Fruit fly (Drosophila melanogaster) whole organism, embryonic: ENCODE results near the gene CG31548.

ENCODE experiments used
- Abd-B ChIP-seq: fragments of 200-800 bp; sonication (Bioruptor generic); optimal IDR thresholded peaks from 2 replicates; lab custom pipeline; 2018; ENCODE audit warnings: missing biosample characterization, mild to moderate bottlenecking, missing genetic modification characterization, moderate library complexity
- Atf-2 ChIP-seq: fragments of 200-800 bp; sonication (Bioruptor generic); optimal IDR thresholded peaks from 2 replicates; lab custom pipeline; 2016; ENCODE audit warnings: missing biosample characterization, missing genetic modification characterization
- CG10565 ChIP-seq: fragments of 200-800 bp; sonication (Bioruptor generic); optimal IDR thresholded peaks from 3 replicates; lab custom pipeline; 2016; ENCODE audit warnings: missing biosample characterization, mild to moderate bottlenecking, missing genetic modification characterization
- CG14014 ChIP-seq: fragments of 200-800 bp; sonication (Bioruptor generic); IDR thresholded peaks from 2 replicates; pipeline ENCODE4 v1.3.6; 2022; ENCODE audit warnings: missing biosample characterization, missing genetic modification characterization
- CG15011 ChIP-seq: fragments of 200-800 bp; sonication (Bioruptor generic); optimal IDR thresholded peaks from 3 replicates; lab custom pipeline; 2018; ENCODE audit warnings: missing biosample characterization, mild to moderate bottlenecking, missing genetic modification characterization
- CG15269 ChIP-seq: fragments of 200-800 bp; sonication (Bioruptor generic); optimal IDR thresholded peaks from 2 replicates; lab custom pipeline; 2018; ENCODE audit warnings: missing biosample characterization, mild to moderate bottlenecking, missing genetic modification characterization, moderate library complexity
- CG18476 ChIP-seq: fragments of 200-800 bp; sonication (Bioruptor generic); optimal IDR thresholded peaks from 2 replicates; lab custom pipeline; 2016; ENCODE audit warnings: missing biosample characterization, mild to moderate bottlenecking, missing genetic modification characterization
- CG31365 ChIP-seq: fragments of 200-800 bp; sonication (Bioruptor generic); optimal IDR thresholded peaks from 2 replicates; lab custom pipeline; 2018; ENCODE audit warnings: missing biosample characterization, mild to moderate bottlenecking, missing genetic modification characterization
- CG32767 ChIP-seq: fragments of 200-800 bp; sonication (Bioruptor generic); IDR thresholded peaks from 2 replicates; pipeline ENCODE4 v1.3.6; 2022; ENCODE audit warnings: missing biosample characterization, missing genetic modification characterization
- CG4707 ChIP-seq: fragments of 200-800 bp; sonication (Bioruptor generic); optimal IDR thresholded peaks from 2 replicates; lab custom pipeline; 2018; ENCODE audit warnings: missing biosample characterization, mild to moderate bottlenecking, missing genetic modification characterization, moderate library complexity
- CG5180 ChIP-seq: fragments of 200-800 bp; sonication (Bioruptor generic); optimal IDR thresholded peaks from 3 replicates; lab custom pipeline; 2017; ENCODE audit warnings: missing biosample characterization, missing genetic modification characterization, mild to moderate bottlenecking, moderate library complexity, missing genetic modification reagents
- CG6683 ChIP-seq: fragments of 200-800 bp; sonication (Bioruptor generic); optimal IDR thresholded peaks from 2 replicates; lab custom pipeline; 2017; ENCODE audit warnings: missing biosample characterization, mild to moderate bottlenecking, missing genetic modification characterization, missing genetic modification reagents
- CG7745 ChIP-seq: fragments of 200-800 bp; sonication (Bioruptor generic); optimal IDR thresholded peaks from 2 replicates; lab custom pipeline; 2018; ENCODE audit warnings: missing biosample characterization, mild to moderate bottlenecking, missing genetic modification characterization, moderate library complexity
- CG7963 ChIP-seq: fragments of 200-800 bp; sonication (Bioruptor generic); IDR thresholded peaks from 3 replicates; pipeline ENCODE4 v1.3.6; 2022; ENCODE audit warnings: missing biosample characterization, missing genetic modification characterization; ENCODE audit not compliant: partially characterized antibody
- CG8281 ChIP-seq: fragments of 200-800 bp; sonication (Bioruptor generic); optimal IDR thresholded peaks from 2 replicates; lab custom pipeline; 2018; ENCODE audit warnings: missing biosample characterization, mild to moderate bottlenecking, missing genetic modification characterization, moderate library complexity
- CG8290 ChIP-seq, 3 experiments: fragments of 200-800 bp; sonication (Bioruptor generic); optimal IDR thresholded peaks; 2 replicates each; lab custom pipeline; 2016 to 2019; ENCODE audit warnings: missing biosample characterization in 3 of 3, missing genetic modification characterization in 3 of 3, mild to moderate bottlenecking in 2 of 3, moderate library complexity in 1 of 3
- CG8359 ChIP-seq: fragments of 200-800 bp; sonication (Bioruptor generic); optimal IDR thresholded peaks from 2 replicates; lab custom pipeline; 2017; ENCODE audit warnings: missing biosample characterization, mild to moderate bottlenecking, missing genetic modification characterization, borderline replicate concordance
- Dbx ChIP-seq: fragments of 200-800 bp; sonication (Bioruptor generic); IDR thresholded peaks from 3 replicates; pipeline ENCODE4 v1.3.6; 2022; ENCODE audit warnings: missing biosample characterization, missing genetic modification characterization
- E2f1 ChIP-seq: fragments of 200-800 bp; sonication (Bioruptor generic); IDR thresholded peaks from 2 replicates; pipeline ENCODE4 v1.3.6; 2022; ENCODE audit warnings: missing biosample characterization, missing genetic modification characterization
- E2f2 ChIP-seq: fragments of 200-800 bp; sonication (Bioruptor generic); IDR thresholded peaks from 2 replicates; pipeline ENCODE4 v1.3.6; 2022; ENCODE audit warnings: missing biosample characterization, missing genetic modification characterization
- Ets65A ChIP-seq: fragments of 200-800 bp; sonication (Bioruptor generic); peaks from one replicate; lab custom pipeline; 2016; ENCODE audit warnings: missing biosample characterization, missing genetic modification characterization
- Gsc ChIP-seq: fragments of 200-800 bp; sonication (Bioruptor generic); IDR thresholded peaks from 2 replicates; pipeline ENCODE4 v1.3.6; 2022; ENCODE audit warnings: missing biosample characterization, missing genetic modification characterization
- HLH4C ChIP-seq: fragments of 200-800 bp; sonication (Bioruptor generic); IDR thresholded peaks from 3 replicates; pipeline ENCODE4 v1.3.6; 2022; ENCODE audit warnings: missing biosample characterization, missing genetic modification characterization; ENCODE audit not compliant: partially characterized antibody
- Hsf ChIP-seq: fragments of 200-800 bp; sonication (Bioruptor generic); optimal IDR thresholded peaks from 3 replicates; lab custom pipeline; 2016; ENCODE audit warnings: missing biosample characterization, missing genetic modification characterization
- Meics ChIP-seq: fragments of 200-800 bp; sonication (Bioruptor generic); optimal IDR thresholded peaks from 2 replicates; lab custom pipeline; 2017; ENCODE audit warnings: missing biosample characterization, mild to moderate bottlenecking, missing genetic modification characterization
- Nf-YB ChIP-seq: fragments of 200-800 bp; sonication (Bioruptor generic); optimal IDR thresholded peaks from 3 replicates; lab custom pipeline; 2019; ENCODE audit warnings: missing biosample characterization, mild to moderate bottlenecking, missing genetic modification characterization, moderate library complexity
- Rx ChIP-seq: fragments of 200-800 bp; sonication (Bioruptor generic); IDR thresholded peaks from 2 replicates; pipeline ENCODE4 v1.3.6; 2022; ENCODE audit warnings: missing biosample characterization, missing genetic modification characterization
- Scr ChIP-seq: fragments of 200-800 bp; sonication (Bioruptor generic); IDR thresholded peaks from 2 replicates; pipeline ENCODE4 v1.3.6; 2022; ENCODE audit warnings: missing biosample characterization, missing genetic modification characterization; ENCODE audit not compliant: partially characterized antibody
- al ChIP-seq: fragments of 200-800 bp; sonication (Bioruptor generic); IDR thresholded peaks from 2 replicates; pipeline ENCODE4 v1.3.6; 2022; ENCODE audit warnings: missing biosample characterization, missing genetic modification characterization
- az2 ChIP-seq: fragments of 200-800 bp; sonication (Bioruptor generic); optimal IDR thresholded peaks from 3 replicates; lab custom pipeline; 2016; ENCODE audit warnings: missing biosample characterization, missing genetic modification characterization
- bab2 ChIP-seq: fragments of 200-800 bp; sonication (Bioruptor generic); optimal IDR thresholded peaks from 2 replicates; lab custom pipeline; 2016; ENCODE audit warnings: missing biosample characterization, missing genetic modification characterization
- bbx ChIP-seq: fragments of 200-800 bp; sonication (Bioruptor generic); IDR thresholded peaks from 2 replicates; pipeline ENCODE4 v1.3.6; 2022; ENCODE audit warnings: missing biosample characterization, missing genetic modification characterization; ENCODE audit not compliant: partially characterized antibody
- bcd ChIP-seq: fragments of 200-800 bp; sonication (Bioruptor generic); optimal IDR thresholded peaks from 2 replicates; lab custom pipeline; 2017; ENCODE audit warnings: missing biosample characterization, mild to moderate bottlenecking, missing genetic modification characterization
- br ChIP-seq: fragments of >200 bp; optimal IDR thresholded peaks from 2 replicates; lab custom pipeline; 2017
- btn ChIP-seq: fragments of 200-800 bp; sonication (Bioruptor generic); optimal IDR thresholded peaks from 2 replicates; lab custom pipeline; 2016; ENCODE audit warnings: missing biosample characterization, missing genetic modification characterization
- cad ChIP-seq: fragments of >200 bp; optimal IDR thresholded peaks from 2 replicates; lab custom pipeline; 2017; ENCODE audit warnings: missing biosample characterization, missing genetic modification characterization
- chinmo ChIP-seq: fragments of 200-800 bp; sonication (Bioruptor generic); IDR thresholded peaks from 4 replicates; pipeline ENCODE4 v1.3.6; 2022; ENCODE audit warnings: missing biosample characterization, missing genetic modification characterization; ENCODE audit not compliant: partially characterized antibody
- corto ChIP-seq: fragments of 200-800 bp; sonication (Bioruptor generic); optimal IDR thresholded peaks from 2 replicates; lab custom pipeline; 2016; ENCODE audit warnings: missing biosample characterization, mild to moderate bottlenecking, missing genetic modification characterization, moderate library complexity
- dati ChIP-seq: fragments of 200-800 bp; sonication (Bioruptor generic); IDR thresholded peaks from 2 replicates; pipeline ENCODE4 v1.3.6; 2022; ENCODE audit warnings: missing biosample characterization, missing genetic modification characterization
- disco-r ChIP-seq: fragments of 200-800 bp; sonication (Bioruptor generic); optimal IDR thresholded peaks from 2 replicates; lab custom pipeline; 2016; ENCODE audit warnings: missing biosample characterization, missing genetic modification characterization
- fd3F ChIP-seq: fragments of 200-800 bp; sonication (Bioruptor generic); optimal IDR thresholded peaks from 2 replicates; lab custom pipeline; 2018; ENCODE audit warnings: missing biosample characterization, mild to moderate bottlenecking, missing genetic modification characterization, moderate library complexity
- kay ChIP-seq: fragments of 200-800 bp; sonication (Bioruptor generic); optimal IDR thresholded peaks from 2 replicates; lab custom pipeline; 2016; ENCODE audit warnings: missing biosample characterization, missing genetic modification characterization
- lbe ChIP-seq: fragments of 200-800 bp; sonication (Bioruptor generic); optimal IDR thresholded peaks from 2 replicates; lab custom pipeline; 2016; ENCODE audit warnings: missing biosample characterization, mild to moderate bottlenecking, missing genetic modification characterization
- slbo ChIP-seq: fragments of 200-800 bp; sonication (Bioruptor generic); IDR thresholded peaks from 2 replicates; pipeline ENCODE4 v1.3.6; 2022; ENCODE audit warnings: missing biosample characterization, missing genetic modification characterization
- sqz ChIP-seq: fragments of 200-800 bp; sonication (Bioruptor generic); optimal IDR thresholded peaks from 3 replicates; lab custom pipeline; 2018; ENCODE audit warnings: missing biosample characterization, mild to moderate bottlenecking, missing genetic modification characterization
- ssp ChIP-seq: fragments of 200-800 bp; sonication (Bioruptor generic); IDR thresholded peaks from 2 replicates; pipeline ENCODE4 v1.3.6; 2022; ENCODE audit warnings: missing biosample characterization, missing genetic modification characterization
- trem ChIP-seq: fragments of 200-800 bp; optimal IDR thresholded peaks from 3 replicates; lab custom pipeline; 2019; ENCODE audit warnings: missing biosample characterization, mild to moderate bottlenecking, missing genetic modification characterization, moderate library complexity
- tup ChIP-seq: fragments of 200-800 bp; sonication (Bioruptor generic); optimal IDR thresholded peaks from 2 replicates; lab custom pipeline; 2016; ENCODE audit warnings: missing biosample characterization, mild to moderate bottlenecking, missing genetic modification characterization, moderate library complexity
- twi ChIP-seq: fragments of 200-800 bp; optimal IDR thresholded peaks from 2 replicates; lab custom pipeline; 2019; ENCODE audit warnings: missing biosample characterization, mild to moderate bottlenecking, missing genetic modification characterization, moderate library complexity
- zfh1 ChIP-seq: fragments of 200-800 bp; sonication (Bioruptor generic); IDR thresholded peaks from 3 replicates; pipeline ENCODE4 v1.3.6; 2022; ENCODE audit warnings: missing biosample characterization, missing genetic modification characterization

CG31548 gene

dm6 chr3R:5591398-5591853, 45.2 kb downstream of the CG31548 start, which contains the start of the genes noi and Vha26 (continued):
- TF ChIP-seq Ets65A (peak; percentile 93), twi (tag; lab: Kevin White, UChicago) (peak; percentile 45), bbx (peak; percentile 54), cad (GFP tag; lab: Kevin White, UChicago) (no peak), CG18476 (GFP tag; lab: Kevin White, UChicago) (peak; percentile 58), al (GFP tag; lab: Robert Waterston, UW) (no peak), CG7963 (GFP tag; lab: Robert Waterston, UW) (peak; percentile 51; the same call in 1 of the 3 replicates), sqz (GFP tag; lab: Kevin White, UChicago) (no peak), kay (GFP tag; lab: Kevin White, UChicago) (no peak), Gsc (no peak), zfh1 (GFP tag; lab: Robert Waterston, UW) (no peak; the same call in 2 of the 3 replicates), bcd (GFP tag; lab: Kevin White, UChicago) (no peak), CG15011 (GFP tag; lab: Kevin White, UChicago) (no peak), az2 (GFP tag; lab: Kevin White, UChicago) (peak; percentile 3), Hsf (peak; percentile 38), E2f1 (GFP tag; lab: Robert Waterston, UW) (no peak), CG14014 (GFP tag; lab: Robert Waterston, UW) (no peak), CG8359 (GFP tag; lab: Kevin White, UChicago) (no peak), Dbx (0 out of 3 replicates have a peak, but pooled peaks have one; percentile 19), fd3F (GFP tag; lab: Kevin White, UChicago) (peak; percentile 20), CG31365 (tag; lab: Kevin White, UChicago) (no peak), trem (peak; percentile 91), CG5180 (GFP tag; lab: Kevin White, UChicago) (no peak), disco-r (GFP tag; lab: Kevin White, UChicago) (no peak), CG10565 (no peak), CG8281 (tag; lab: Kevin White, UChicago) (no peak), Abd-B (no peak), Rx (GFP tag; lab: Robert Waterston, UW) (no peak), CG15269 (no peak), CG8290 (GFP tag; optimal IDR thresholded peaks at IDR 0.05; lab: Kevin White, UChicago) (peak; percentile 54), CG8290 (tag; optimal IDR thresholded peaks at IDR 0.05; lab: Kevin White, UChicago) (peak in 1 of 2 experiments; percentile 28), Scr (GFP tag; lab: Robert Waterston, UW) (peak; percentile 65), chinmo (GFP tag; lab: Robert Waterston, UW) (0 out of 4 replicates have a peak, but pooled peaks have one; percentile 60), CG32767 (GFP tag; lab: Robert Waterston, UW) (peak; percentile 40; the same call in 1 of the 2 replicates), lbe (GFP tag; lab: Kevin White, UChicago) (no peak), CG7745 (no peak), corto (no peak), E2f2 (GFP tag; lab: Robert Waterston, UW) (peak; percentile 41; the same call in 1 of the 2 replicates), CG4707 (no peak), tup (GFP tag; lab: Kevin White, UChicago) (no peak), Meics (GFP tag; lab: Kevin White, UChicago) (peak; percentile 2), HLH4C (GFP tag; lab: Robert Waterston, UW) (peak; percentile 69), slbo (peak; percentile 47), bab2 (GFP tag; lab: Kevin White, UChicago) (peak; percentile 10), dati (GFP tag; lab: Robert Waterston, UW) (no peak), ssp (peak; percentile 98), Nf-YB (GFP tag; lab: Kevin White, UChicago) (no peak), btn (GFP tag; lab: Kevin White, UChicago) (no peak), Atf-2 (GFP tag; lab: Kevin White, UChicago) (no peak), CG6683 (GFP tag; lab: Kevin White, UChicago) (no peak), br (lab: Kevin White, UChicago) (no peak)
